Worm (Caenorhabditis elegans) whole organism, mixed stage, embryonic: Measurements from ENCODE around the gene F23F1.5.

ENCODE experiments used
- M03D4.4 ChIP-seq: sonication (generic microtip); optimal IDR thresholded peaks from 2 replicates; lab custom pipeline; 2017; ENCODE audit warnings: mild to moderate bottlenecking, missing genetic modification characterization, missing compliant biosample characterization
- bed-3 ChIP-seq: fragments of 200-800 bp; sonication (Bioruptor generic); optimal IDR thresholded peaks from 3 replicates; lab custom pipeline; 2018; ENCODE audit warnings: mild to moderate bottlenecking, missing genetic modification characterization, moderate library complexity, missing compliant biosample characterization
- blmp-1 ChIP-seq: fragments of 150-350 bp; optimal IDR thresholded peaks from 2 replicates; lab custom pipeline; 2014; ENCODE audit warnings: missing biosample characterization, missing genetic modification characterization
- ceh-43 ChIP-seq: fragments of 200-800 bp; sonication (Bioruptor generic); optimal IDR thresholded peaks from 2 replicates; lab custom pipeline; 2018; ENCODE audit warnings: mild to moderate bottlenecking, missing genetic modification characterization, moderate library complexity, missing compliant biosample characterization
- ceh-83 ChIP-seq: fragments of 200-800 bp; sonication (Bioruptor generic); optimal IDR thresholded peaks from 2 replicates; lab custom pipeline; 2018; ENCODE audit warnings: mild to moderate bottlenecking, missing genetic modification characterization, missing compliant biosample characterization
- ces-1 ChIP-seq: fragments of 150-350 bp; optimal IDR thresholded peaks from 2 replicates; lab custom pipeline; 2014; ENCODE audit warnings: missing biosample characterization, missing genetic modification reagents, missing genetic modification characterization
- cnd-1 ChIP-seq: fragments of 200-800 bp; sonication (Bioruptor generic); optimal IDR thresholded peaks from 2 replicates; lab custom pipeline; 2018; ENCODE audit warnings: mild to moderate bottlenecking, missing genetic modification characterization, missing compliant biosample characterization
- drap-1 ChIP-seq: fragments of 200-800 bp; sonication (Bioruptor generic); optimal IDR thresholded peaks from 3 replicates; lab custom pipeline; 2018; ENCODE audit warnings: mild to moderate bottlenecking, missing genetic modification characterization, missing compliant biosample characterization
- elt-1 ChIP-seq: sonication (generic microtip); optimal IDR thresholded peaks from 2 replicates; lab custom pipeline; 2017; ENCODE audit warnings: missing genetic modification characterization, mild to moderate bottlenecking, missing compliant biosample characterization, antibody characterized with exemption, moderate library complexity, borderline replicate concordance; ENCODE audit not compliant: insufficient read depth
- flh-1 ChIP-seq: fragments of 200-800 bp; sonication (Bioruptor generic); optimal IDR thresholded peaks from 2 replicates; lab custom pipeline; 2018; ENCODE audit warnings: mild to moderate bottlenecking, missing genetic modification characterization, moderate library complexity, missing compliant biosample characterization
- ham-2 ChIP-seq: fragments of 200-800 bp; sonication (Bioruptor generic); optimal IDR thresholded peaks from 2 replicates; lab custom pipeline; 2018; ENCODE audit warnings: mild to moderate bottlenecking, missing genetic modification characterization, missing compliant biosample characterization
- hlh-1 ChIP-seq: fragments of 150-350 bp; optimal IDR thresholded peaks from 2 replicates; lab custom pipeline; 2014; ENCODE audit warnings: missing biosample characterization, missing genetic modification reagents, missing genetic modification characterization
- lin-13 ChIP-seq: fragments of 150-350 bp; optimal IDR thresholded peaks from 2 replicates; lab custom pipeline; 2014; ENCODE audit warnings: missing biosample characterization, missing genetic modification characterization
- lin-32 ChIP-seq: fragments of 200-800 bp; sonication (Bioruptor generic); optimal IDR thresholded peaks from 2 replicates; lab custom pipeline; 2018; ENCODE audit warnings: mild to moderate bottlenecking, missing genetic modification characterization, missing compliant biosample characterization
- lsy-2 ChIP-seq: fragments of 150-350 bp; optimal IDR thresholded peaks from 2 replicates; lab custom pipeline; 2014; ENCODE audit warnings: missing biosample characterization, missing genetic modification characterization
- mab-5 ChIP-seq: fragments of 150-350 bp; optimal IDR thresholded peaks from 2 replicates; lab custom pipeline; 2014; ENCODE audit warnings: missing biosample characterization, missing genetic modification characterization
- mls-2 ChIP-seq: sonication (generic microtip); optimal IDR thresholded peaks from 2 replicates; lab custom pipeline; 2016; ENCODE audit warnings: mild to moderate bottlenecking, missing genetic modification characterization, moderate library complexity, missing compliant biosample characterization
- nhr-12 ChIP-seq: fragments of 150-350 bp; optimal IDR thresholded peaks from 2 replicates; lab custom pipeline; 2014; ENCODE audit warnings: missing biosample characterization, missing genetic modification characterization
- nhr-2 ChIP-seq: fragments of 150-350 bp; optimal IDR thresholded peaks from 2 replicates; lab custom pipeline; 2014; ENCODE audit warnings: missing biosample characterization, missing genetic modification characterization
- nhr-237 ChIP-seq: fragments of 150-350 bp; optimal IDR thresholded peaks from 2 replicates; lab custom pipeline; 2014; ENCODE audit warnings: missing biosample characterization, missing genetic modification characterization
- nhr-28 ChIP-seq: fragments of 150-350 bp; optimal IDR thresholded peaks from 2 replicates; lab custom pipeline; 2014; ENCODE audit warnings: missing biosample characterization, missing genetic modification characterization
- nhr-76 ChIP-seq: sonication (generic microtip); optimal IDR thresholded peaks from 2 replicates; lab custom pipeline; 2017; ENCODE audit warnings: missing biosample characterization, missing genetic modification characterization
- pha-4 ChIP-seq: fragments of 150-350 bp; optimal IDR thresholded peaks from 2 replicates; lab custom pipeline; 2018; ENCODE audit warnings: missing biosample characterization, missing genetic modification reagents, missing genetic modification characterization
- sem-2 ChIP-seq: fragments of 200-800 bp; sonication (Bioruptor generic); optimal IDR thresholded peaks from 2 replicates; lab custom pipeline; 2018; ENCODE audit warnings: mild to moderate bottlenecking, missing genetic modification characterization, missing compliant biosample characterization
- snpc-4 ChIP-seq: fragments of 150-350 bp; optimal IDR thresholded peaks from 2 replicates; lab custom pipeline; 2014; ENCODE audit warnings: missing biosample characterization, missing genetic modification characterization
- tbx-8 ChIP-seq: fragments of 200-800 bp; sonication (Bioruptor generic); optimal IDR thresholded peaks from 2 replicates; lab custom pipeline; 2018; ENCODE audit warnings: mild to moderate bottlenecking, missing genetic modification characterization, moderate library complexity, missing compliant biosample characterization
- unc-39 ChIP-seq: fragments of 150-350 bp; optimal IDR thresholded peaks from 2 replicates; lab custom pipeline; 2014; ENCODE audit warnings: missing biosample characterization, missing genetic modification characterization
- unc-62 ChIP-seq: fragments of 150-350 bp; optimal IDR thresholded peaks from 2 replicates; lab custom pipeline; 2014; ENCODE audit warnings: missing biosample characterization, missing genetic modification reagents, missing genetic modification characterization
- ztf-11 ChIP-seq: fragments of 150-350 bp; optimal IDR thresholded peaks from 2 replicates; lab custom pipeline; 2014; ENCODE audit warnings: missing biosample characterization, missing genetic modification characterization

Gene F23F1.5

ce11 chrII:51352-51751 is 20.0 kb upstream of the F23F1.5 start, which contains the start of gene sptl-1:
sptl-1 (plus strand) TSS chrII:51652.
- TF ChIP-seq mab-5, result no peak
- TF ChIP-seq pha-4, result peak; percentile 23
- TF ChIP-seq snpc-4 (tag; lab: Kevin White, UChicago), result no peak

ce11 chrII:50862-51261 is 19.5 kb upstream of the F23F1.5 start:
- TF ChIP-seq tbx-8 (GFP tag; lab: Kevin White, UChicago) (no peak), pha-4 (no peak), lin-32 (GFP tag; lab: Kevin White, UChicago) (no peak), drap-1 (GFP tag; lab: Kevin White, UChicago) (no peak), sem-2 (GFP tag; lab: Kevin White, UChicago) (no peak), nhr-28 (tag; lab: Kevin White, UChicago) (no peak), lsy-2 (tag; lab: Kevin White, UChicago) (no peak), ceh-83 (no peak), bed-3 (no peak), ham-2 (no peak), ces-1 (GFP tag; lab: Kevin White, UChicago) (no peak), mls-2 (no peak), hlh-1 (tag; lab: Kevin White, UChicago) (no peak), unc-62 (no peak), snpc-4 (tag; lab: Kevin White, UChicago) (no peak), nhr-237 (tag; lab: Kevin White, UChicago) (no peak), nhr-12 (tag; lab: Kevin White, UChicago) (no peak)

DNA sequence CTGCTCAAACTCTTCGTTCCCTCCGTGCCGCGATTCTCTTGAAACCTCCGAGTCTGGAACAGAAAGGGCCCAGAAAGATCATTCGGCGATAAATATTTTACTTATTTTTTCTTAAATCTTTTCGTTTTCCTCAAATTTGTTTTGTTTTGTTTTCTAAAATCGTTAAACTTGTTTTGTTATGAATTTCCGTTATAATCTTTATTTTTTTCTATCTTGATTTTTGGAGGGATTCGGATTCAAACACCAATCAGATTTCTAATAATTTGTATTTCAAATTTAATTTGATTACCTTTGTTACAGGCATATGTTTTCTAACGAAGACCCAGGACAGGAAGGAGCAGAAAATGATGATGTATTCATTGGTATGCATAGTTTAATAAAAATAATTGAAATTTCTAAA is 15.9 kb upstream of the F23F1.5 start, which contains the start of gene C23H3.5:
Gene C23H3.5 (plus strand): TSS at position 301 of the 400 bp plus-strand sequence.
- TF ChIP-seq nhr-237 (tag; lab: Kevin White, UChicago) (no peak), ces-1 (GFP tag; lab: Kevin White, UChicago) (no peak), ham-2 (no peak), mls-2 (no peak), blmp-1 (tag; lab: Kevin White, UChicago) (no peak), unc-39 (tag; lab: Kevin White, UChicago) (no peak), flh-1 (GFP tag; lab: Kevin White, UChicago) (no peak), lin-13 (tag; lab: Kevin White, UChicago) (no peak), sem-2 (GFP tag; lab: Kevin White, UChicago) (no peak)

DNA sequence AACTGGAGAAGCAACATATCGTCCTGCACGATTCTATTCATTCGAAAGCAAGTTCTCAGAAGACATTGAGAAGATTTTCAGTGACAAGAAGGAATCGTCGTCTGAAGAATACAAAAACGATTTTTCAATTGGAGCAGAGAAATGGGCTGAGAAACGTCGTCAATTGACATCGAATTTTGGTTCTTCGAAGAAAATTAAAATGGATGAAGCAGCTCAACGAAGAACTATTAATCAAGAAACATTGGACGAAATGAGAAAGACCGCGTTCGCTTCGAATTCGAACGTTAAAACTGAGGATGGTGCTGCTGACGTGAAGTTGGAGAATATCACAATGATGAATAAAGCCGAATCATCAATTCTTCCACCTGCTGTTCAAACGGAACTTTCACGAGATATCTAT is 14.7 kb upstream of the F23F1.5 start, which contains the start of gene rpt-4:
Gene rpt-4 (minus strand): TSS at position 101 of the 400 bp plus-strand sequence.
- TF ChIP-seq unc-39 (tag; lab: Kevin White, UChicago) (no peak), pha-4 (no peak), ceh-83 (no peak), lsy-2 (tag; lab: Kevin White, UChicago) (no peak), tbx-8 (GFP tag; lab: Kevin White, UChicago) (no peak), flh-1 (GFP tag; lab: Kevin White, UChicago) (no peak), unc-62 (no peak), sem-2 (GFP tag; lab: Kevin White, UChicago) (no peak), ztf-11 (tag; lab: Kevin White, UChicago) (no peak), nhr-12 (tag; lab: Kevin White, UChicago) (no peak), M03D4.4 (tag; lab: Kevin White, UChicago) (no peak), hlh-1 (tag; lab: Kevin White, UChicago) (no peak), elt-1 (tag; lab: Kevin White, UChicago) (no peak), cnd-1 (no peak), ham-2 (no peak)

- TF ChIP-seq nhr-2 (no peak), nhr-76 (tag; lab: Kevin White, UChicago) (no peak), ham-2 (no peak), flh-1 (GFP tag; lab: Kevin White, UChicago) (no peak), ces-1 (GFP tag; lab: Kevin White, UChicago) (no peak), mab-5 (no peak), snpc-4 (tag; lab: Kevin White, UChicago) (no peak), ceh-43 (GFP tag; lab: Kevin White, UChicago) (no peak), nhr-12 (tag; lab: Kevin White, UChicago) (no peak), ceh-83 (no peak), unc-39 (tag; lab: Kevin White, UChicago) (no peak), hlh-1 (tag; lab: Kevin White, UChicago) (no peak), nhr-28 (tag; lab: Kevin White, UChicago) (no peak)
These were observed 13.4 kb upstream of the F23F1.5 start, which contains the start of gene rpoa-49 for ce11 chrII:44740-45139. rpoa-49 (plus strand) TSS chrII:45040.
